Fruit fly (Drosophila melanogaster): ENCODE data around the gene ND-13B.

ND-13B gene

DNA sequence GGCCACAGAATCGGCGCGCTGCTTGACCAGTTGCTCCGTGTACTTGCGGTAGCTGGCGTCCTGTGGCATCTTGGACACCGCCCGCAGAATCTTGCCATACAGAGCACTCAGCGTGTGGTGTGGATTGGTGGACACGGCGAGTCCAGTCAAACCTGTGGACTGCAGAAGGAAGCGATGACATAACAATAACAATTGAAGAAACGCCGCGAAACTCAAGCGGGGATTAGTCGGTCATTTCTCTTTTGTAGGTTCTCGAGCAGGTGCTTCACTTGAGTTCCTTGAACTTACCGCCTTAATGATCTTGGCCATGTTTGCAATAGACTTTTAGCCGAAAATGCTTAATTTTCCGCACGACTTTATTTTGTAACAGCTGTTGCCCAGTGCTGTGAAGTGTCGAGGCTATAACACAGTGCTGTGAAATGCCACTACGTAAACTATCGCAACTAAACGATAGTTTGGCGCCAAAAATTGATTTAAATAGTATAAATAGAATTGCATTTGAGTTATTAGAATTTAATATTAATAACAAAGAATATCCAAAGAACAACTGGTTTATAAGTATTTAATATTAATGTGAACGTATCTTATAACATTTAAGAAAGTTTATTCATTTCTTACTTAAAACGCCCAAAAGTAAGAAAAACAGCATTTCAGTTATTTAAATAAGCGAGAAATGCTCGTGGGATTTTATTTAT, at the start of gene ND-13B:
TSS of gene ND-13B (minus strand) at position 400 of the 695 bp plus-strand sequence.
- TF ChIP-seq Sin3A (optimal IDR thresholded peaks at IDR 0.05) = no peak
- no peak for TF ChIP-seq ttk (optimal IDR thresholded peaks at IDR 0.05)
- TF ChIP-seq h (optimal IDR thresholded peaks at IDR 0.05) = no peak
- no peak for TF ChIP-seq Myc (optimal IDR thresholded peaks at IDR 0.05)
- TF ChIP-seq psq (optimal IDR thresholded peaks at IDR 0.05) = no peak
- TF ChIP-seq insv (optimal IDR thresholded peaks at IDR 0.05) = no peak

DNA sequence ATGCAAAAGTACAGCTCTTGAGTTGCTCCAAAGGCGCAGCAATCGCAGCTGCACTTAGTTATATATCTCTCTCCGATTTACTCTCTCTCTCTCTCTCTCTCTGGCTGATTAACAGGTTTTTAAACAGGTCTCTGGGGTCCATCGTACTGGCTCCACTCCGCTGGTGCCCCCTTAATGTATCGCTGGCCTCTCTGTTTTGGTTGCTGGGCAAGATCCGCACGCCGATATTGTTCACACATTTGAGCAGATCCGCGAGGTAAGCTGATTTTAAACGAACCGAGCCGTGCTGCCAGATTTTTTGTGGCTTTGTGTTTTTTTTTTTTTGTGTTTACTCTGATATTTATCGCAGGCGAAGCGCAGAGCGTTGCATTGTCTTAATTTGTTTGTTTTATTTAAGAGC, 48.9 kb upstream of the ND-13B start:
- TF ChIP-seq Sin3A (optimal IDR thresholded peaks at IDR 0.05) = no peak

DNA sequence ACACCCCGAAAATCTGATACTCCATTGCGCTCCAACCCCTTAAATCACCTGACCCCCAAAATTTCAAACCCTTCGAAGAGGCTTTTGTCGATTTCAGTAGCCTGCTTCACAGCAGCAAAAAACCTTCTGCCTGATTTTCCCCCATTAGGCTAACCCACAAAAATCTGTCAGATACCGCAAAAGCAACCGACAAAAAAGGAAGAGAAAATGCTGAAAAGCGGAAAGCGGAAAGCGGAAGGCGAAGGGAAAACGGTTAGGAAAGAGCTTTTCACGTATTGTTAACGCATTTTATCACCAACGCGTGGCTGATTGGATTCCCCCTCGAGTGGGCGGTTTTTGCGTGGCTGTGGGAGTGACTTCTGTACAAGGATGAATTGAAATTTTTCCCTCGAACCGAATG, 48.3 kb upstream of the ND-13B start:
- no peak for TF ChIP-seq psq (optimal IDR thresholded peaks at IDR 0.05)
- TF ChIP-seq Sin3A (optimal IDR thresholded peaks at IDR 0.05) = no peak
- no peak for TF ChIP-seq Myc (optimal IDR thresholded peaks at IDR 0.05)
- TF ChIP-seq h (optimal IDR thresholded peaks at IDR 0.05) = no peak
- TF ChIP-seq insv (optimal IDR thresholded peaks at IDR 0.05) = no peak
- no peak for TF ChIP-seq ttk (optimal IDR thresholded peaks at IDR 0.05)

DNA sequence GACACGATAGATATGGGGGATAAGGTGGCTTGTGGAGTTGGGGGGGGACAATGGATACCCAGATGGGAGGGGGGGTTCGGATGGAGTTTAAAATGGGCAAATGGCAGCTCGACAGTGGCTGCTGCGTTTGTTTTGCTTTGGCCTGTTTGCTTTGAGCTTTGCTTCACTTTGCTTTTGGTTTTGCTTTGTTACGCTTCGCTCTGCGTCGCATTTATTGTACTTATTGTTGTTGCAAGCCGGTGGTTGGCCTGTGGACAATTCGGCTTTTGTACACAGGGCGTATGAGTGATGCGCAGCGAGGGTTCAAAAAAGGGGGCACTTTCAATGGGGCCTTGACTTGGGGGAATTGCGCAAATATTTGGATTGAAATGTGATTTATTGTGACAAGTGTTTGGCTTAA, 47.2 kb upstream of the ND-13B start:
- TF ChIP-seq Sin3A (optimal IDR thresholded peaks at IDR 0.05) = no peak
- TF ChIP-seq ttk (optimal IDR thresholded peaks at IDR 0.05) = no peak
- TF ChIP-seq Myc (optimal IDR thresholded peaks at IDR 0.05) = no peak
- TF ChIP-seq h (optimal IDR thresholded peaks at IDR 0.05) = no peak
- no peak for TF ChIP-seq insv (optimal IDR thresholded peaks at IDR 0.05)
- no peak for TF ChIP-seq psq (optimal IDR thresholded peaks at IDR 0.05)

DNA sequence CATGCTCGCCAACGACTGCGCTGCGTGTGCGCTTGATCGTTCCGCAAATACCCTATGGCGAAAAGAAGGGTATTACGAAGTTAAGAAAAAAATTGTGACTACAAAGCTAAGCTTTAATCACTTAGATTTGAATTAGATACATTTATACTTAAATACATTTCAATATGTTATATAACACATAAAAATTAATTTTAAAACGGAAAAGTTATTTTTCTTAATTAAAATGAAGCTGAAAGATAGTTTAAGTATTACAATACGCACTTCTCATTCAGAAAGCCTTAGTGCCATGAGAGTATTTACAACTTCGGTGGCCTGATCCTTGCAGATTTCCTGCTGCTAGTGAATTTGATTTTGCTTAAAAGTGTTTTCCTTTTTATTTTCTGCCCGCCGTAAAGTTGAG, 46.8 kb upstream of the ND-13B start:
- TF ChIP-seq Myc (optimal IDR thresholded peaks at IDR 0.05) (no peak), h (optimal IDR thresholded peaks at IDR 0.05) (no peak), Sin3A (optimal IDR thresholded peaks at IDR 0.05) (no peak), ttk (optimal IDR thresholded peaks at IDR 0.05) (no peak), insv (optimal IDR thresholded peaks at IDR 0.05) (no peak), psq (optimal IDR thresholded peaks at IDR 0.05) (no peak)

DNA sequence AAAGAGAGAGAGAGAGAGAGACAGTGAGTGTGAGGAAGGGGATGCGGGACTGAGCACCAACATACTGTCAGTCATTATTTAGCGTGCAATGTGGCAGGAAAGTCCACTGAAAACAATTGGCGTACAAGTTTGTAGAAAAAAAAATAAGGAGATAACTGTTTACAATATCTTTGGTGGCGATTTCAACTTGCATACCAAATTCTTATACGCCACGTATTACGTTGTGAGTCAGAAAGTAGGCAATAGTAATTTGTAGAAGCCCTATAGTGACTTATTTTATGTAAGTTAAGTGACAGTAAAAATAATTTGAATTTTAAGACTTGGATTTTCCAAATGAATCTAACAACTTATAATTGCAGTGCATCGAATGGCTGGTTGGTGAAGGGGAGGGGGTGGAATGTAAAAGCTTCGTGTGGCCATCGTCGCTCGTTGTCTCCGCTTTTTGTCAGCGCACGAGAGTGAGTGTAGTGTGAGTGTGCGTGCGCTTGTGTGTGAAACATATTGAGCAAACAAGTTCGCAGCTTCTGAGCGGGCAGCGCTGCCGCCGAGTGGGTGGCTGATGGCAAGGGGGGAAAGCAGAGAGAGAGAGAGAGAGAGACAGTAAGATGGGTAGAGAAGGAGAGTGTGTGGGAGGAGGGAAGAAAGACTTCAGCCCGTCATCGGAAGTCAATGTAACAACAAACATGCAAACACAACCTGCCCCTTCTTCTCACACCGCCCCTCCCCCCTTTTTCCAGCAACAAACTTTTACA, 45.9 kb upstream of the ND-13B start:
- TF ChIP-seq ttk (optimal IDR thresholded peaks at IDR 0.05) (no peak), Sin3A (optimal IDR thresholded peaks at IDR 0.05) (no peak), Myc (optimal IDR thresholded peaks at IDR 0.05) (no peak), psq (optimal IDR thresholded peaks at IDR 0.05) (no peak), h (optimal IDR thresholded peaks at IDR 0.05) (no peak), insv (optimal IDR thresholded peaks at IDR 0.05) (no peak)

DNA sequence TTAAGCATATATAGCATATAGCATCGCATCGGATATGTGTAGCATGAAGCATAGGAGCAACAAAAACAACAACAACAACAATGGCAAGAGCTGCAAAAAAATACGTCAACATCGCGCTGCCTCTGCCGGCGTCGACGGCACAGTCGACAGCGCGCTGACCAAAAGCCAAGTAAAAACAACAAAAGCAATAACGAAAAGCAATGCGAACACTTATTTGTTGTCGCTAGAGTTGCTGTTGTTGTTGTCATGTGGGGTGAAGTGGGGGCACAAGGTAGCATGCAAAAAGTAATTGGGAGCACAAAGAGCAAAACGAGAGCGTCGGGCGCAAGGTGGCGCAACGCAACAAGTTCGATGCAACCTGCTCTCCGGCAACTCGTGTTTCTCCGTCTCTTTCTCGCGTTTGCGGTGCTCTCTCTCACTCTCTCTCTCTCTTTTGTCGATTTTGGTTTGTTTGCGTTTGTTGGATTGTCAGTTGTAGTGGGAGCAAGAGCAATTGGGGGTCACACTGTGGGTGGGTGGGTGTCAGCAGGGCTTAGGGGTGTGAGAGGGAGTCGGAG, 45.3 kb upstream of the ND-13B start:
- no peak for TF ChIP-seq psq (optimal IDR thresholded peaks at IDR 0.05)
- TF ChIP-seq Sin3A (optimal IDR thresholded peaks at IDR 0.05) = no peak
- TF ChIP-seq ttk (optimal IDR thresholded peaks at IDR 0.05) = no peak
- TF ChIP-seq Myc (optimal IDR thresholded peaks at IDR 0.05) = no peak
- no peak for TF ChIP-seq insv (optimal IDR thresholded peaks at IDR 0.05)
- no peak for TF ChIP-seq h (optimal IDR thresholded peaks at IDR 0.05)

DNA sequence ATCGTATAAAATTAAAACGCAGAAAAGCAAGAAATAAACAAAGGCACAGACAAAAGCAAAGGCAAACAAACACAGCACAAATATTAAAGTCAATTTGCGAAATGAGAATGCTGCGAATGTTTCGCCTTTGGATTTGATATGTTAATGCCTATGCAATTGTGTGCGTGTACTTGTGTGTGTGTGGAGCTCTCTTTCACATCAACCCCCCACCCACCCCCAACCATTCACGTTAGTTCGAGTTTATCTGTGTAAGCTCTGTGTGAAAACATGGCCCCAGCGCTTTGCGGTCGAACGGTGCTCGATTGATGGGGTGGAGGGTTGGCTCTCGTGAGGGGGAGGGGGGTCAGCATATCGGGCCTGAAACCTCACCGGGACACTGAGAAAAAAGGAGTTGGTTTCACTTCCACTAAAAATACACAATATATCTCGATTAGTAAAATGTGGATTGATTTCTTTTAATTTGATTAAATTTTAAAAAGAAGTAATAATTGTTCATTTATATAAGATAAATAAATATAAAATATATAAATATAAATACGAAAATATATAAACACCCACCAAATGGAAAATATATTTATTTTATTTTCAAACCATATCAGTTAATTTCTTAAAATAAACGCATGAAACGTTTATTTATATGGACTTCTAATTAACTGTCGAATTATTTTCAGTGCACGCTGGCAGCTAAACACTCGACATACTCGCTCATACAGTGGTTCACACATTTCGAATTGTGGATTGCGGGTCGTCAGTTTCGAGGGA, 44.6 kb upstream of the ND-13B start:
- no peak for TF ChIP-seq Myc (optimal IDR thresholded peaks at IDR 0.05)
- no peak for TF ChIP-seq h (optimal IDR thresholded peaks at IDR 0.05)
- TF ChIP-seq ttk (optimal IDR thresholded peaks at IDR 0.05) = no peak
- TF ChIP-seq insv (optimal IDR thresholded peaks at IDR 0.05) = no peak
- TF ChIP-seq Sin3A (optimal IDR thresholded peaks at IDR 0.05) = no peak

DNA sequence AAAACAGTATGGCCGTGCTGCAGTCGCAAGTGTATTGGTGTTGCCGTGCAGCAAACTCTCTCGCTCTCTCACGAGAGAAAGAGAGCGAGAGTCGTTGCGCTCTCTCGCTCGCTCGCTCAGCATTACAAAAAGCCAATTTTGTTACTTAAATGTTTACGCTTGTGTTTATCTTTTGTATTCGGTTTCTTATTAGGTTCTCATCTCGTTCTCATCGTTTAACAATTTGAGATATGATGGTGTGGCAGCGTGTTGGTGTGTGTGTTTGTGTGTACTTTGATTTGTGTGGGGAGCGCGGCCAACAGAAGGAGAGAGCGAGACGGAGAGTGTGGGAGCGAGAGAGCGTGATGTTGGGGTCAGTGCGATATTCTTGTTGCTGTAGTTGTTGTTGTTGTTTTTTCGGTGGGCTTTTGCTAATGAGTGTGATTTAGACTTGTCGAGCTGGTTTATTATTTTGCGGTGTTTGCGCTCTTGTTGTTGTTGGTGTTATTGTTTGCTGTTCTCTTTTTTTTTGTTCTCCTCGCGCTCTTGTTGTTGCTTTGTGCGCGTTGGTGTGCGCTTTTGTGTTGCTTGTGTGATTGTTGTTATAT, 43.3 kb upstream of the ND-13B start:
- TF ChIP-seq Myc (optimal IDR thresholded peaks at IDR 0.05) (no peak), ttk (optimal IDR thresholded peaks at IDR 0.05) (no peak), Sin3A (optimal IDR thresholded peaks at IDR 0.05) (no peak), h (optimal IDR thresholded peaks at IDR 0.05) (no peak), psq (optimal IDR thresholded peaks at IDR 0.05) (no peak), insv (optimal IDR thresholded peaks at IDR 0.05) (no peak)

DNA sequence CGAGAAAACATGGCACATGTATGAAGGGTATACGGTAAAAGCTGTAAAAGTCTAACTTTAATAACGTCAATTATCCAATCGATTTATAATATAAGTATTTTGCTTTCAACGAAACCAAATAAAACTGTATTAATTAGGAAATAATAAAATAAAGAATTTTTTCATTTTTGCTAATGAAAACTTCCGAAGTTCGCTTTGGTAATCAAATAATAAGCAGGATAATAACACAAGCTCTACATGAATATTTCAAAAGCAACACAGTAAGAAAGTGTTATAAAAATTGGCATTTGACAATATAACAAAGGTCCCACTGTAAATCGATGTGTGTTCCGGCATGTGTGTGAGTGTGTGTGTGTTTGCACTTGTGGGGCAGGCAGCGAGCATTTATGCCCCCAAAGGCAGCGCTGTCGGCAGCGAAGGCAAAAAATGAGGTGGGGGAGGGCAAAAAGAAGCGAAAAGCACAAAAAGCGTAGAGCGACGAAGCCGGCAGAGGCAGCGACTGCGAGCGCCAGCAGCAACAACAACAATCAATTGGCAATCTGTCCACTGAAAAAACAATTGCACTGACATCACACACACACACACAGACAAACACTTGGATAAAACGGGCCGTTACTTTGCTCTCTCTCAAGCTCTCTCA, 42.7 kb upstream of the ND-13B start:
- TF ChIP-seq ttk (optimal IDR thresholded peaks at IDR 0.05) (no peak), h (optimal IDR thresholded peaks at IDR 0.05) (no peak), Myc (optimal IDR thresholded peaks at IDR 0.05) (no peak), psq (optimal IDR thresholded peaks at IDR 0.05) (no peak), insv (optimal IDR thresholded peaks at IDR 0.05) (no peak)

DNA sequence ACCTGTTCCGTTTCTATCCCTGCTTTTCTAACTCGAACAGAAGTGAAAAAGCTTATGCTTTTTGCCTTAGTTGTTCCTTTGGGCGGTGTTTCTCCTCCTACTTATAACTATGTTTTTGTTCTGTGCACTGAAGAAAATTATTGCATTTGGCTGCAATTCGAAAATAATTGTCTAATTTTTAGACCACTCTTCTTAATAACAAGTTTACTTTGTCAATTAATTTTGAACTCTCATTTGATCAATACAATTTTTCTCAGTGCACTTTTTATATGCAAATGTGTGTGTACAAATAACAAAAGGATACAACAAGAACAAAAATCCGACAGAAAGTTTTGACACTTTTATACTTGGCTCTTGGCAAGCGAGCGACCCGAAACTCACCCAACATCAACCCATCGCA, 41.2 kb upstream of the ND-13B start:
- no peak for TF ChIP-seq psq (optimal IDR thresholded peaks at IDR 0.05)
- no peak for TF ChIP-seq Myc (optimal IDR thresholded peaks at IDR 0.05)
- no peak for TF ChIP-seq Sin3A (optimal IDR thresholded peaks at IDR 0.05)
